Worm (Caenorhabditis elegans) whole organism, L4 larva: Measurements from ENCODE around the gene C01G6.4.
A peak's percentile ranks its signal among the peaks of the same experiment; 100 is the strongest.

ENCODE experiments used
- T26A8.4 ChIP-seq: fragments of 200-800 bp; sonication (Bioruptor generic); IDR thresholded peaks from 2 replicates; pipeline ENCODE4 v1.3.6; 2022; ENCODE audit warnings: missing genetic modification characterization, missing compliant biosample characterization
- dpl-1 ChIP-seq: fragments of 150-350 bp; optimal IDR thresholded peaks from 2 replicates; lab custom pipeline; 2014; ENCODE audit warnings: missing biosample characterization, missing genetic modification reagents, missing genetic modification characterization
- unc-62 ChIP-seq, 3 experiments: fragments of 150-350 bp in 1 of 3; sonication (generic microtip); optimal IDR thresholded peaks in 2 of 3; peaks in 1 of 3; 1 replicate in 1 of 3; 2 replicates in 2 of 3; lab custom pipeline; 2014 to 2017; ENCODE audit warnings: missing biosample characterization in 3 of 3, missing genetic modification characterization in 3 of 3, missing genetic modification reagents in 3 of 3, missing genotype in 1 of 3

DNA sequence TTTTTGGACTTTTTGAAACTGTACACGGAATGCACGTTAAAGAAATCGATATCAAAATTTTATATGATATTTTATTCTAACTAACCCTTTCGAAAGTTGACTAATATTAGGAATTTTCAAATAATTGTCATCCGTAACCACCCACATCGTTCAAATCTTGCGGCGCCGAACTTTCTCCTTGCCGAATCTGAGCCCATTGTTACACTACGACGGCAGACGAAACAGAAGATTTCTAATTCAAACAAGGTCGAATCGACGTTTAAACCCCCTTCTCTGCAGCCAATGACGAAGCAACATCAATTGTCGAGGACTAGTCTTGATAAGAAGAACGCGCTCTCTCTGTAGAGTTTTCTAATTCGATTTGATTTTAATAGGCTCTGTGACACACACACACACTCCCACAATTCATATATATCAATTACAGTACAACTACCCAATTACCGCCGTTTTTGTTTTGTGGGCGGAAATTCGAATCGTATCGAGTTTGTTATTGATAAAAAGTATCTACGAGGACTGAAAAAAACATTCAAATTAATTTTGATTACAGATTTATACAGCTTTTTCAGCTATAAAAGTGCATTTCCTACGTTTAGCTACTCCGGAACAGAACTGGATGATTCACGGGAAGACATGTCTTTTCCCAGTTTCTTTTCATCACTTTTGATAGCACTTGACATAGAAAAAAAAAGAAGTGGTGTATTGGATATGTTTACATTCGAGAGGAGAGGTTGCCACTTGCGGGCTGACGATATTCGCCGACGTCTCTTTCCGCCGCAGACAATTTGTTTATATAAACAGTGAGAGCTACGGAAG lies 11.7 kb upstream of the C01G6.4 start:
- TF ChIP-seq dpl-1 (no peak), unc-62 (GFP tag; optimal IDR thresholded peaks at IDR 0.05 in 1 of 2; lab: Kevin White, UChicago) (peak; percentile 38 to 97), unc-62 (tag; optimal IDR thresholded peaks at IDR 0.05; lab: Kevin White, UChicago) (no peak), T26A8.4 (GFP tag; lab: Robert Waterston, UW) (no peak; the same call in 1 of the 2 replicates)
